Fruit fly (Drosophila melanogaster): Measurements from ENCODE around the gene Hex-A.

Gene Hex-A

dm6 chrX:9584104-9584947 is 1.1 kb upstream of the Hex-A start (continued):
- no peak for TF ChIP-seq tx (GFP tag; optimal IDR thresholded peaks at IDR 0.05)
- TF ChIP-seq row (GFP tag; IDR thresholded peaks at IDR 0.05): peak; percentile 90
- TF ChIP-seq Hmr (GFP tag; optimal IDR thresholded peaks at IDR 0.05): peak; percentile 32
- no peak for TF ChIP-seq pnt (GFP tag; optimal IDR thresholded peaks at IDR 0.05)
- TF ChIP-seq B-H2 (GFP tag; optimal IDR thresholded peaks at IDR 0.05): peak; percentile 14
- TF ChIP-seq ftz-f1 (GFP tag; optimal IDR thresholded peaks at IDR 0.05): peak; percentile 93
- peak; percentile 73 for TF ChIP-seq dysf (GFP tag; IDR thresholded peaks at IDR 0.05)
- TF ChIP-seq ind (GFP tag; optimal IDR thresholded peaks at IDR 0.05): peak; percentile 46
- TF ChIP-seq CG11695 (GFP tag; IDR thresholded peaks at IDR 0.05): 0 out of 3 replicates have a peak, but pooled peaks have one; percentile 13
- no peak for TF ChIP-seq CG11456 (GFP tag; IDR thresholded peaks at IDR 0.05)
- TF ChIP-seq lab (GFP tag; optimal IDR thresholded peaks at IDR 0.05): peak; percentile 44
- TF ChIP-seq NFAT (GFP tag; IDR thresholded peaks at IDR 0.05): peak; percentile 42; the same call in 1 of the 2 replicates
- peak; percentile 4 for TF ChIP-seq CG16815 (GFP tag; optimal IDR thresholded peaks at IDR 0.05)
- peak; percentile 79 for TF ChIP-seq z (GFP tag; IDR thresholded peaks at IDR 0.05)
- 0 out of 2 replicates have a peak, but pooled peaks have one; percentile 29 for TF ChIP-seq unc-4 (GFP tag; IDR thresholded peaks at IDR 0.05; ENCODE audit: partially characterized antibody)
- peak; percentile 44 for TF ChIP-seq grau (tag; optimal IDR thresholded peaks at IDR 0.05)
- no peak for TF ChIP-seq stwl (tag; optimal IDR thresholded peaks at IDR 0.05)
- no peak for TF ChIP-seq psq (GFP tag; optimal IDR thresholded peaks at IDR 0.05)
- TF ChIP-seq Oaz (GFP tag; IDR thresholded peaks at IDR 0.05): 0 out of 2 replicates have a peak, but pooled peaks have one; percentile 42
- no peak for TF ChIP-seq Hr39 (optimal IDR thresholded peaks at IDR 0.05)
- TF ChIP-seq CG17186 (GFP tag; optimal IDR thresholded peaks at IDR 0.05): no peak
- TF ChIP-seq CG13287 (GFP tag; IDR thresholded peaks at IDR 0.05; ENCODE audit: partially characterized antibody): peak; percentile 22; the same call in 1 of the 2 replicates
- peak; percentile 36 for TF ChIP-seq Sox102F (GFP tag; optimal IDR thresholded peaks at IDR 0.05)
- TF ChIP-seq CG4424 (GFP tag; optimal IDR thresholded peaks at IDR 0.05): no peak
- TF ChIP-seq HLH3B (GFP tag; IDR thresholded peaks at IDR 0.05): no peak
- peak; percentile 20 for TF ChIP-seq phol (tag; optimal IDR thresholded peaks at IDR 0.05)
- no peak for TF ChIP-seq sens-2 (GFP tag; IDR thresholded peaks at IDR 0.05)
- TF ChIP-seq CG13894 (tag; optimal IDR thresholded peaks at IDR 0.05): peak; percentile 84
- peak; percentile 54 for TF ChIP-seq NfI (GFP tag; optimal IDR thresholded peaks at IDR 0.05)
- TF ChIP-seq CG11085 (GFP tag; IDR thresholded peaks at IDR 0.05): no peak
- peak; percentile 4 for TF ChIP-seq pzg (GFP tag; optimal IDR thresholded peaks at IDR 0.05)
- TF ChIP-seq crp (GFP tag; optimal IDR thresholded peaks at IDR 0.05): no peak
- TF ChIP-seq Ets65A (GFP tag): peak; percentile 6
- TF ChIP-seq kni (GFP tag; optimal IDR thresholded peaks at IDR 0.05): peak; percentile 89
- TF ChIP-seq CG13296 (GFP tag; optimal IDR thresholded peaks at IDR 0.05): no peak
- no peak for TF ChIP-seq Nf-YB (GFP tag; optimal IDR thresholded peaks at IDR 0.05)
- TF ChIP-seq HmgZ (tag; optimal IDR thresholded peaks at IDR 0.05): peak; percentile 63
- peak in 2 of 3 experiments; percentile 74 to 97 for TF ChIP-seq Stat92E (GFP tag; optimal IDR thresholded peaks at IDR 0.05)
- TF ChIP-seq dmrt11E (tag; optimal IDR thresholded peaks at IDR 0.05): peak; percentile 12
- peak; percentile 31; the same call in 1 of the 2 replicates for TF ChIP-seq amos (GFP tag; IDR thresholded peaks at IDR 0.05; ENCODE audit: partially characterized antibody)
- peak in 1 of 2 experiments; percentile 27 for TF ChIP-seq Hr51 (GFP tag; optimal IDR thresholded peaks at IDR 0.05)
- no peak for TF ChIP-seq CG12104 (GFP tag; optimal IDR thresholded peaks at IDR 0.05)
- TF ChIP-seq PHDP (tag; optimal IDR thresholded peaks at IDR 0.05): peak; percentile 10
- TF ChIP-seq Ptx1 (GFP tag; IDR thresholded peaks at IDR 0.05): peak; percentile 56
- TF ChIP-seq sug (tag; optimal IDR thresholded peaks at IDR 0.05): peak; percentile 87
- TF ChIP-seq CG11398 (GFP tag; optimal IDR thresholded peaks at IDR 0.05): peak; percentile 45
- TF ChIP-seq CG6813 (GFP tag; optimal IDR thresholded peaks at IDR 0.05): peak; percentile 39

Data from whole organism, embryonic.